Fruit fly (Drosophila melanogaster): ENCODE data around the gene CG43843.

CG43843 gene

DNA sequence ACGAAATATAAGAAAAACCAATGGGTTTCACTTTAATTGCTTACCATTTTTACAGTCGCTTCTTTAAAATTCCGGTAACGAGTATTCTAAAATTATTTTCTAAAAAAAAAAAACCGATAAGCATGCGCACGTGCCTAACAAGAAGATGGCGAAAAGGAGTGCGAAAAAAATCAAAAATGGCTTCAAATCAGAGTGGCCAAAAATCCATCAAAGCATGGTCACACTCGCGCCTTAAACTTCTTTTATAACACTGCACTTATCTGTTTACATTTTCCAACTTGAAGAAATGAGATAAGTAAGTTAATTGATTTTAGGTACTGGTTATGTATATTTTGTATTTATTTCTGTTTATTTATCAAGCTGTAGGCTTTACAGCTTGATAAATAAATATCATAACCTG is at the start of gene CG43843:
Gene CG43843 (minus strand): TSS at position 101 of the 400 bp plus-strand sequence.
- TF ChIP-seq fru (GFP tag; optimal IDR thresholded peaks at IDR 0.05) (no peak), OdsH (GFP tag; optimal IDR thresholded peaks at IDR 0.05) (no peak), Jra (GFP tag; optimal IDR thresholded peaks at IDR 0.05) (no peak), usp (GFP tag; optimal IDR thresholded peaks at IDR 0.05) (no peak), CG9705 (GFP tag; optimal IDR thresholded peaks at IDR 0.05) (no peak), Hr78 (GFP tag; optimal IDR thresholded peaks at IDR 0.05) (no peak), rgr (GFP tag; optimal IDR thresholded peaks at IDR 0.05) (no peak), pan (optimal IDR thresholded peaks at IDR 0.05) (no peak), ey (GFP tag; optimal IDR thresholded peaks at IDR 0.05) (no peak), Myc (optimal IDR thresholded peaks at IDR 0.05) (no peak), tai (GFP tag; optimal IDR thresholded peaks at IDR 0.05) (no peak)

- TF ChIP-seq Abd-B (GFP tag; optimal IDR thresholded peaks at IDR 0.05) (no peak), OdsH (GFP tag; optimal IDR thresholded peaks at IDR 0.05) (no peak), N (GFP tag; optimal IDR thresholded peaks at IDR 0.05) (no peak), sv (GFP tag; optimal IDR thresholded peaks at IDR 0.05) (no peak), fru (GFP tag; optimal IDR thresholded peaks at IDR 0.05) (no peak), ey (GFP tag; optimal IDR thresholded peaks at IDR 0.05) (no peak), Sp1 (GFP tag; optimal IDR thresholded peaks at IDR 0.05) (peak; percentile 1)
These were observed 49.2 kb upstream of the CG43843 start for dm6 chrX:18509430-18509829.

- TF ChIP-seq h (GFP tag; optimal IDR thresholded peaks at IDR 0.05) (no peak), foxo (GFP tag; optimal IDR thresholded peaks at IDR 0.05) (no peak), ey (GFP tag; optimal IDR thresholded peaks at IDR 0.05) (no peak)
These were observed 48.3 kb upstream of the CG43843 start for dm6 chrX:18508565-18508964.

DNA sequence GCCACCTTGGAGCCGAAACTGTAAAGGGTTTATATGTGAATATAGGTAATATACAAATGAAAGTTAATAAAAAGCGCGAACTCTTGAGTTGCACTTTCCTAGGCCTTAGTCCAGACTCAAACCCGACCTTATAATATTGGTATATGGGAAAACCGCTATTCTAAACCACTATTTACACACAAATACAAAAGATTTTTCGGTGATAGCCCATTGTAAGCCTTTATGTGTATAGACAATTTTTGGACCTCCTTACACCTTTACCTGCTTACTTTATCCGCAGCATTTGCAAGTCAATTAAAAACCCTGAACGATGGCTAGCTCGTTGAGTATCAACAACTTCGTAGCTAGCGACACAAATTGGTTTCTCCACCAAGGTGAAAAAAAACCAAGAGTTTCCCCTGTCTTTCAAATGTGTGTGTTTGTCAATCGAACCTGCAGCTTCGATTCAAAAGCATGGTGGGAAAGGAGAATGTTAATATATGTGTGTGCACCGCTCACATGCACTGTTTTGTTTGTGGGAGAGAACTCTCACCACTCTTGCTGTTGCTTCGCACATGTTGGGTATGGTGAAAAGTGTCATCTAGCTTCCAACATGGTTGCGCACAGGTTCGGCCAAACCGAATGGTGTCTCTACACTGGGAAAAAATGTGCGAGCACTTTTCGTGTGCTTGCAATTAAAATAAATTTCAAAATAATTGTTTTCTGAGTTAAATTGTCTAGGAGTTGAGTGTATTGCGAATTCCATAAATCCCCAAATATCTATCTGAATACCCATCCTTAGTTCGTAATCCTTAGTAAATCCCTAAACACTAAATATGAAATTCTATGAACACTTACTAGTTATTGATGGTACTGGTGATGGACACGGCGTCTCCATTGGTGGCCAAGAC is 46.7 kb upstream of the CG43843 start:
- TF ChIP-seq lola (GFP tag; optimal IDR thresholded peaks at IDR 0.05) = no peak
- TF ChIP-seq Vsx2 (GFP tag; optimal IDR thresholded peaks at IDR 0.05; ENCODE audit: partially characterized antibody) = no peak
- peak; percentile 52 for TF ChIP-seq sv (GFP tag; optimal IDR thresholded peaks at IDR 0.05)
- peak; percentile 45 for TF ChIP-seq Myc (optimal IDR thresholded peaks at IDR 0.05)
- TF ChIP-seq GATAd (GFP tag; optimal IDR thresholded peaks at IDR 0.05) = no peak
- no peak for TF ChIP-seq CG32264 (GFP tag; optimal IDR thresholded peaks at IDR 0.05)
- TF ChIP-seq usp (GFP tag; optimal IDR thresholded peaks at IDR 0.05) = no peak
- TF ChIP-seq CrebA (GFP tag; optimal IDR thresholded peaks at IDR 0.05; ENCODE audit: borderline replicate concordance) = no peak
- TF ChIP-seq foxo (GFP tag; optimal IDR thresholded peaks at IDR 0.05) = peak in 1 of 2 experiments; percentile 80
- no peak for TF ChIP-seq Mio (GFP tag; optimal IDR thresholded peaks at IDR 0.05)
- peak; percentile 56 for TF ChIP-seq br (GFP tag; optimal IDR thresholded peaks at IDR 0.05)
- TF ChIP-seq ey (GFP tag; optimal IDR thresholded peaks at IDR 0.05) = peak; percentile 48
- peak; percentile 64 for TF ChIP-seq rgr (GFP tag; optimal IDR thresholded peaks at IDR 0.05)
- TF ChIP-seq woc (GFP tag; optimal IDR thresholded peaks at IDR 0.05) = no peak
- TF ChIP-seq tai (GFP tag; optimal IDR thresholded peaks at IDR 0.05) = no peak
- no peak for TF ChIP-seq Hr83 (GFP tag; optimal IDR thresholded peaks at IDR 0.05; ENCODE audit: poor library complexity, severe bottlenecking)
- no peak for TF ChIP-seq dmrt93B (GFP tag; optimal IDR thresholded peaks at IDR 0.05)
- TF ChIP-seq h (GFP tag; optimal IDR thresholded peaks at IDR 0.05) = peak; percentile 64
- TF ChIP-seq Rel (GFP tag; optimal IDR thresholded peaks at IDR 0.05) = no peak
- no peak for TF ChIP-seq Rel (tag; optimal IDR thresholded peaks at IDR 0.05)
- TF ChIP-seq Sp1 (GFP tag; optimal IDR thresholded peaks at IDR 0.05) = peak; percentile 26
- no peak for TF ChIP-seq jim (GFP tag; optimal IDR thresholded peaks at IDR 0.05)
- TF ChIP-seq sage (GFP tag; optimal IDR thresholded peaks at IDR 0.05) = peak; percentile 11
- no peak for TF ChIP-seq dl (GFP tag; optimal IDR thresholded peaks at IDR 0.05; ENCODE audit: insufficient read depth in 1 of 2, partially characterized antibody in 2 of 2)
- no peak for TF ChIP-seq Dfd (GFP tag; optimal IDR thresholded peaks at IDR 0.05)
- no peak for TF ChIP-seq N (GFP tag; optimal IDR thresholded peaks at IDR 0.05)
- no peak for TF ChIP-seq Hr78 (GFP tag; optimal IDR thresholded peaks at IDR 0.05)
- no peak for TF ChIP-seq dsf (GFP tag; optimal IDR thresholded peaks at IDR 0.05; ENCODE audit: borderline replicate concordance)
- TF ChIP-seq brk (GFP tag; optimal IDR thresholded peaks at IDR 0.05) = no peak
- peak; percentile 3 for TF ChIP-seq Jra (GFP tag; optimal IDR thresholded peaks at IDR 0.05)
- no peak for TF ChIP-seq pan (optimal IDR thresholded peaks at IDR 0.05)
- TF ChIP-seq Abd-B (GFP tag; optimal IDR thresholded peaks at IDR 0.05) = no peak
- peak; percentile 74 for TF ChIP-seq fru (GFP tag; optimal IDR thresholded peaks at IDR 0.05)
- peak; percentile 46 for TF ChIP-seq OdsH (GFP tag; optimal IDR thresholded peaks at IDR 0.05)
- TF ChIP-seq CG9705 (GFP tag; optimal IDR thresholded peaks at IDR 0.05) = no peak
- no peak for TF ChIP-seq Dif (GFP tag; optimal IDR thresholded peaks at IDR 0.05; ENCODE audit: partially characterized antibody)
- TF ChIP-seq psq (GFP tag; optimal IDR thresholded peaks at IDR 0.05) = peak; percentile 17
- peak; percentile 17 for TF ChIP-seq HLH106 (tag; optimal IDR thresholded peaks at IDR 0.05)
- TF ChIP-seq Hnf4 (GFP tag; optimal IDR thresholded peaks at IDR 0.05) = peak; percentile 56

All from whole organism, wandering third instar larva.